Worm (Caenorhabditis elegans) whole organism, dauer: Measurements from ENCODE around the gene fbxb-99.
"Not testable (repeated sequence)": the region's sequence is repeated elsewhere in the genome, so short reads cannot be mapped to it uniquely, and the experiment has no call there.

ENCODE experiments used
- unc-62 ChIP-seq: sonication (generic microtip); optimal IDR thresholded peaks from 2 replicates; lab custom pipeline; 2017; ENCODE audit warnings: missing biosample characterization, missing genetic modification reagents, missing genetic modification characterization

Gene fbxb-99

ce11 chrII:3803219-3803618 is 10.0 kb upstream of the fbxb-99 start, which contains the start of gene ins-32:
ins-32 (minus strand) TSS chrII:3803319.
- TF ChIP-seq unc-62 = no peak

ce11 chrII:3795323-3795722 is 2.1 kb upstream of the fbxb-99 start, which contains the start of gene Y8A9A.2:
Y8A9A.2 (plus strand) TSS chrII:3795623.
- no peak for TF ChIP-seq unc-62

DNA sequence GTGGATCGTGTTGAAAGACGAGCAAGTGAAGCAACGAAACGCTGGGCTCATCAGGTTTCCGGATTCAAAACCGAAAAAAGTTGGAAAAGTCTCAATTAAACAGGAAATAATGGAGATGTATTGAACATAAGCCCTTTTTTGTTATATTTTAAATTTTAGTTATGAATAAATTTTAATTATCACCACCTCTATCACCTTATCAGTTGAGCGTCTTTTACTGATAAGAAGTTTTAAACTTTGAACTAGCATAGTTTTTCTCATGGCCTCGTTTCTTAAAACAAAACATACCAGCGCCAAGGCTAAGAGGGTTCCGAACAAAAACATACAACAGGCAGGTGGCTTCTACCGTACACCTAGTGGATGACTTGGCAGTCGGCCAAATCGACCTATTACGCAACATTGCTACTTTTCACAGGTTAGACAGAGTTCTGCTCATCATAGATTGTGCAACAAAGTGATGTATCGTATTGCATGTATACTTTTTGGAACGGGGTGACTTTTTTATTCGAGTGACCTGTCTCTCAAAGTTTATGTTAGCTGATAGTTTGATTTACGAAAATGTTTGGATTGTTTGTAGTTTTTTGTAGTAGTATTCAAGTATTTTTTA is 4.8 kb downstream of the fbxb-99 start:
- TF ChIP-seq unc-62 = no peak

DNA sequence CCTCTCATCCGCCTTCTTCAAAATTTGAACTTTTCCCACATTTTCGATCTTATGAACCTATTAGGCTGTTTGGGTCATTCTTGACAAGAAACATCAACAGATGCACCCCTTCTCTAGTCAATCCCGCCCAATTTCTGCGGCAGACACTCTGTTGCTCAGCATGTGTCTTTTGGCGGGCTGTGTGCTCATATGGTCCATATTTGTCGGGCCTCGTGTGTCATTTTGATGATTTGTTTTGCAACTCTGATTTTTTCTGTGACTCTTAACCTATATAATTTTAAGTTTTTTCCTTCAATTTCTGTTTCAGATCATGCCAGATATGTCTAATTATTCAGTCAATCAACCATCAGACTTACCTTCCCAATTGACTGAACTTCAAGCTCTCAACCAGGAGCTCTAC is 6.1 kb downstream of the fbxb-99 start, which contains the start of gene T24E12.13:
T24E12.13 (plus strand) TSS at position 301 of the 400 bp plus-strand sequence.
- no peak for TF ChIP-seq unc-62

DNA sequence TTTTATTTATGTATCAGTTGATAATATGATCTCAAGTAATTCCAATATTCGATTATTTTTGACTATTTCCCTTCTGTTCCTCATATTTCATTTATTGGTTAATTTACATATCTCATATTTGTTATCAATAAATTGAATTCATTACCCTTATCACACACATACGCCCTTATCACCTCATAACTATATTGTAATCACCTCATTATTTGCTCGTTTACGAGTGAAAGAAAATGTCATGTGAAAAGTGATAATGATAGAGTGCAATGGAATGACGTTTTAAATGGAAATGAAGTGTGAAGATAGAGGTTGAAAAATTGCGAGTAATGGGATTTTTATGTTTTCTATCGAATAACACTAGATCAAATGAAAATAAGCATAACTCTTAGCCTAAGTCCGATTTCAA is 6.7 kb downstream of the fbxb-99 start:
- TF ChIP-seq unc-62 = no peak

DNA sequence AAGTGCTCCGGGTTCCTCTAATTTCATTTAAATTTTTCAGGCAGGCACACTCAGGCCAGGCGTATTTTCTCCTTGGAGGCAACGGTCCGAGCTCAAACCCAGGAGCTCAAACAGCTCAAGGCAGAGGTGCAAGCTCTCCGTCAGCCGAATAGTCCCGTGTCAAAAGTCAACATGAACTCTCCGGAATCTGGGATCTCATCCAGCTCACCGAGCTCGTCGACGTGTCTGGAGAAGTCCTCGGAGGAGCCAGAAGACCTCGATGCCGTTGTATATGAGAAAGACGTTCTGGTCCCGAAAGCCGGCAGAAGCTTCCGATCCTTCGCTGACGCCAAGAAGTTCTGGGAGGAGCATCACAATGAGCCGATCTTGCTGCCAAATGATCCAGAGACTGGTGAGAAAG is 7.5 kb downstream of the fbxb-99 start:
- no peak for TF ChIP-seq unc-62

- TF ChIP-seq unc-62 = no peak
These were observed 8.0 kb downstream of the fbxb-99 start, which contains the start of gene T24E12.1 for ce11 chrII:3785257-3785656. T24E12.1 (plus strand) TSS chrII:3785557.

- TF ChIP-seq unc-62 = no peak
These were observed 10.8 kb downstream of the fbxb-99 start, which contains the start of gene T24E12.2 for ce11 chrII:3782309-3783000. T24E12.2 (plus strand) TSS chrII:3782950.

- TF ChIP-seq unc-62 = no peak
These were observed 12.0 kb downstream of the fbxb-99 start for ce11 chrII:3781238-3781637.

ce11 chrII:3779463-3779862 is 13.8 kb downstream of the fbxb-99 start, which contains the start of gene T24E12.11:
T24E12.11 (minus strand) TSS chrII:3779563.
- TF ChIP-seq unc-62 = no peak

ce11 chrII:3777802-3778201 is 15.4 kb downstream of the fbxb-99 start:
- TF ChIP-seq unc-62 = no peak

- TF ChIP-seq unc-62 = no peak
These were observed 17.5 kb downstream of the fbxb-99 start, which contains the start of gene T24E12.3 for ce11 chrII:3775719-3776118. T24E12.3 (plus strand) TSS chrII:3776019.

ce11 chrII:3773130-3773529 is 20.1 kb downstream of the fbxb-99 start, which contains the start of gene T24E12.10:
T24E12.10 (minus strand) TSS chrII:3773230.
- no peak for TF ChIP-seq unc-62

DNA sequence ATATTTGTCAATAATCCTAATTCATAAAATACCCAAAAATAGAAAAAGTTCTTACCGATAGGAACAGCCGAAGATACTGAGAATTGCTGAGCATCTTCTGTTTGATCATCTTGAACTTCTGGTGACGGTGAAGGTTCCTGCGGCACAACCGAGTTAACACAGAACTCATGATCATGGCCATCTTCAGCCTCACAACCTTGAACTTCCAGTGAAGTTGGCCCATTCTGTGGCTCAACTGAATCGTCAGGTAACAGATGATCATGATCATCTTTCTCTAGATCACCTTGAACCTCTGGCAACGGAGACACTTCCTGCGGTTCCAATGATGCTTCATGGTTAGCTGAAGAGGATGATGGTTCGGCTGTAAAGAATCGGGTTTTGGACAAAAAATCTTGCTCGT is 21.6 kb downstream of the fbxb-99 start:
- no peak for TF ChIP-seq unc-62

DNA sequence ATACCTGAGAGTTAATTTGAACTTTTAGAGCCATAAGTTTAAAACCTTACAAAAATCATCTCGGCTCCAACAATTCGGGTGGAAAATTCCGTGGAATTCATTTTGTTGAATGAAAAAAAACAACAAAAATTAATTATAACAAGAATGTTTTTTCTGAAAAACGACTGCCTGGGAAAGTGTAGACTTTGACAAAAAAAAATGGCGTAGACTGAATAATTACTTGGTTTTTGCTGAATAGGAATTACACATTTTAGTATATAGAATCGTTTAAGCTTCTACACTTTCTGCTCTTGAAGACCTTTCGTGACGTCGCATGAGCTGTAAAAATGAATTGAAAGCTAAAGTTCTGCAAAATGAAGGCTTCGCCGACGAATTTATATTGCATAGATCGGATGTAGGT is 28.8 kb downstream of the fbxb-99 start, which contains the start of gene srx-112:
srx-112 (minus strand) TSS at position 101 of the 400 bp plus-strand sequence.
- TF ChIP-seq unc-62 = no peak

ce11 chrII:3761599-3761998 is 31.6 kb downstream of the fbxb-99 start, which contains the start of gene T24E12.6:
T24E12.6 (minus strand) TSS chrII:3761699.
- not testable (repeated sequence) for TF ChIP-seq unc-62

ce11 chrII:3759010-3759409 is 34.2 kb downstream of the fbxb-99 start, which contains the start of gene T24E12.12:
T24E12.12 (plus strand) TSS chrII:3759290.
- TF ChIP-seq unc-62 = no peak

ce11 chrII:3757499-3757898 is 35.7 kb downstream of the fbxb-99 start, which contains the start of gene srx-111:
srx-111 (plus strand) TSS chrII:3757799.
- no peak for TF ChIP-seq unc-62
